Worm (Caenorhabditis elegans) whole organism, late embryonic: ENCODE measurements around the gene ZK1290.1.

Source experiments
- C08G9.2 ChIP-seq: sonication (generic microtip); optimal IDR thresholded peaks from 2 replicates; lab custom pipeline; 2016; ENCODE audit warnings: mild to moderate bottlenecking, missing genetic modification characterization, moderate library complexity, missing compliant biosample characterization
- K09A11.1 ChIP-seq: sonication (generic microtip); optimal IDR thresholded peaks from 2 replicates; lab custom pipeline; 2017; ENCODE audit warnings: antibody characterized with exemption, mild to moderate bottlenecking, missing genetic modification characterization, missing compliant biosample characterization; ENCODE audit not compliant: insufficient read depth
- ahr-1 ChIP-seq: sonication (generic microtip); optimal IDR thresholded peaks from 2 replicates; lab custom pipeline; 2016; ENCODE audit warnings: missing genetic modification characterization, missing compliant biosample characterization
- ceh-14 ChIP-seq: sonication (generic microtip); optimal IDR thresholded peaks from 2 replicates; lab custom pipeline; 2016; ENCODE audit warnings: missing genotype, missing genetic modification characterization, missing compliant biosample characterization
- ceh-18 ChIP-seq: sonication (generic microtip); optimal IDR thresholded peaks from 2 replicates; lab custom pipeline; 2016; ENCODE audit warnings: missing genetic modification characterization, missing compliant biosample characterization
- ceh-19 ChIP-seq: fragments of 200-800 bp; sonication (Bioruptor generic); optimal IDR thresholded peaks from 2 replicates; lab custom pipeline; 2018; ENCODE audit warnings: mild to moderate bottlenecking, missing genetic modification characterization, missing compliant biosample characterization
- ceh-22 ChIP-seq: sonication (generic microtip); optimal IDR thresholded peaks from 2 replicates; lab custom pipeline; 2017; ENCODE audit warnings: missing biosample characterization, missing genetic modification characterization
- ceh-24 ChIP-seq: sonication (generic microtip); optimal IDR thresholded peaks from 2 replicates; lab custom pipeline; 2016; ENCODE audit warnings: mild to moderate bottlenecking, missing genetic modification characterization, missing compliant biosample characterization
- ceh-34 ChIP-seq: sonication (generic microtip); optimal IDR thresholded peaks from 2 replicates; lab custom pipeline; 2016; ENCODE audit warnings: mild to moderate bottlenecking, missing genetic modification characterization, missing compliant biosample characterization
- dmd-4 ChIP-seq: sonication (generic microtip); optimal IDR thresholded peaks from 2 replicates; lab custom pipeline; 2016; ENCODE audit warnings: borderline replicate concordance, missing genetic modification characterization, missing compliant biosample characterization
- elt-2 ChIP-seq: sonication (generic microtip); optimal IDR thresholded peaks from 2 replicates; lab custom pipeline; 2016; ENCODE audit warnings: missing genetic modification reagents, missing genetic modification characterization, missing compliant biosample characterization
- elt-4 ChIP-seq: sonication (generic microtip); optimal IDR thresholded peaks from 2 replicates; lab custom pipeline; 2016; ENCODE audit warnings: missing genetic modification characterization, missing compliant biosample characterization
- ets-4 ChIP-seq: sonication (generic microtip); optimal IDR thresholded peaks from 2 replicates; lab custom pipeline; 2016; ENCODE audit warnings: missing genetic modification characterization, missing compliant biosample characterization
- fax-1 ChIP-seq: sonication (generic microtip); optimal IDR thresholded peaks from 2 replicates; lab custom pipeline; 2016; ENCODE audit warnings: missing genotype, missing genetic modification characterization, missing compliant biosample characterization
- hlh-13 ChIP-seq: fragments of 200-800 bp; sonication (Bioruptor generic); optimal IDR thresholded peaks from 2 replicates; lab custom pipeline; 2018; ENCODE audit warnings: mild to moderate bottlenecking, missing genetic modification characterization, missing compliant biosample characterization
- hlh-15 ChIP-seq: sonication (generic microtip); optimal IDR thresholded peaks from 2 replicates; lab custom pipeline; 2016; ENCODE audit warnings: missing genetic modification characterization, missing compliant biosample characterization
- hlh-8 ChIP-seq: sonication (generic microtip); optimal IDR thresholded peaks from 2 replicates; lab custom pipeline; 2016; ENCODE audit warnings: missing genotype, missing genetic modification characterization, missing compliant biosample characterization
- madf-2 ChIP-seq: sonication (generic microtip); optimal IDR thresholded peaks from 2 replicates; lab custom pipeline; 2017; ENCODE audit warnings: missing genetic modification characterization, missing compliant biosample characterization
- mec-3 ChIP-seq: sonication (generic microtip); optimal IDR thresholded peaks from 2 replicates; lab custom pipeline; 2016; ENCODE audit warnings: borderline replicate concordance, missing genetic modification characterization, missing compliant biosample characterization
- nhr-11 ChIP-seq: fragments of 150-350 bp; optimal IDR thresholded peaks from 2 replicates; lab custom pipeline; 2014; ENCODE audit warnings: missing biosample characterization, missing genetic modification characterization
- npax-4 ChIP-seq: sonication (generic microtip); optimal IDR thresholded peaks from 2 replicates; lab custom pipeline; 2016; ENCODE audit warnings: missing genetic modification characterization, missing compliant biosample characterization
- pag-3 ChIP-seq: sonication (generic microtip); optimal IDR thresholded peaks from 2 replicates; lab custom pipeline; 2016; ENCODE audit warnings: missing compliant biosample characterization, missing genetic modification characterization, borderline replicate concordance
- pha-2 ChIP-seq: sonication (generic microtip); optimal IDR thresholded peaks from 2 replicates; lab custom pipeline; 2017; ENCODE audit warnings: mild to moderate bottlenecking, missing genetic modification characterization, missing compliant biosample characterization
- pha-4 ChIP-seq: fragments of 150-350 bp; optimal IDR thresholded peaks from 2 replicates; lab custom pipeline; 2018; ENCODE audit warnings: missing biosample characterization, missing genetic modification reagents, missing genetic modification characterization
- pros-1 ChIP-seq: fragments of 150-350 bp; optimal IDR thresholded peaks from 2 replicates; lab custom pipeline; 2014; ENCODE audit warnings: missing biosample characterization, missing genetic modification reagents, missing genetic modification characterization
- rnt-1 ChIP-seq: sonication (generic microtip); optimal IDR thresholded peaks from 2 replicates; lab custom pipeline; 2016; ENCODE audit warnings: missing genetic modification characterization, missing compliant biosample characterization
- sox-2 ChIP-seq: fragments of 200-800 bp; sonication (Bioruptor generic); IDR thresholded peaks from 2 replicates; pipeline ENCODE4 v1.3.6; 2022; ENCODE audit warnings: missing genetic modification reagents, missing genetic modification characterization, missing compliant biosample characterization
- syd-9 ChIP-seq: sonication (generic microtip); optimal IDR thresholded peaks from 2 replicates; lab custom pipeline; 2016; ENCODE audit warnings: mild to moderate bottlenecking, missing genetic modification characterization, moderate library complexity, missing compliant biosample characterization
- tbx-2 ChIP-seq: sonication (generic microtip); optimal IDR thresholded peaks from 2 replicates; lab custom pipeline; 2016; ENCODE audit warnings: missing genetic modification characterization, missing compliant biosample characterization
- unc-3 ChIP-seq, 2 experiments: fragments of 200-800 bp in 1 of 2; sonication (Bioruptor generic) in 1 of 2; sonication (generic microtip) in 1 of 2; conservative IDR thresholded peaks in 1 of 2; optimal IDR thresholded peaks in 1 of 2; 2 replicates each; pipeline versions ENCODE4 v1.3.6 to Lab custom; 2016 to 2022; ENCODE audit warnings: missing compliant biosample characterization in 2 of 2, missing genetic modification characterization in 2 of 2, missing genetic modification reagents in 1 of 2
- unc-42 ChIP-seq: sonication (generic microtip); optimal IDR thresholded peaks from 2 replicates; lab custom pipeline; 2016; ENCODE audit warnings: missing genotype, missing genetic modification characterization, missing compliant biosample characterization
- unc-55 ChIP-seq: sonication (generic microtip); optimal IDR thresholded peaks from 2 replicates; lab custom pipeline; 2017; ENCODE audit warnings: missing biosample characterization, missing genetic modification reagents, missing genetic modification characterization
- unc-86 ChIP-seq: sonication (generic microtip); optimal IDR thresholded peaks from 2 replicates; lab custom pipeline; 2016; ENCODE audit warnings: missing genetic modification characterization, missing compliant biosample characterization
- ztf-16 ChIP-seq: sonication (generic microtip); optimal IDR thresholded peaks from 2 replicates; lab custom pipeline; 2017; ENCODE audit warnings: missing genetic modification characterization, missing compliant biosample characterization

Gene ZK1290.1

ce11 chrII:7553806-7554205 is 7.8 kb upstream of the ZK1290.1 start, which contains the start of gene ZK1290.10:
TSS of gene ZK1290.10 (minus strand) at chrII:7553906.
- no peak for TF ChIP-seq ceh-22 (tag; lab: Kevin White, UChicago)
- TF ChIP-seq fax-1 (tag; lab: Kevin White, UChicago), result no peak
- TF ChIP-seq unc-42 (tag; lab: Kevin White, UChicago), result no peak
- no peak for TF ChIP-seq ztf-16 (tag; lab: Kevin White, UChicago)
- no peak for TF ChIP-seq madf-2 (tag; lab: Kevin White, UChicago)
- TF ChIP-seq dmd-4 (tag; lab: Kevin White, UChicago), result no peak

ce11 chrII:7554716-7555247 is 6.8 kb upstream of the ZK1290.1 start:
- TF ChIP-seq elt-2 (peak; percentile 32), syd-9 (tag; lab: Kevin White, UChicago) (no peak)

- TF ChIP-seq hlh-13 (GFP tag; lab: Kevin White, UChicago), result no peak
- no peak for TF ChIP-seq ets-4 (tag; lab: Kevin White, UChicago)
- TF ChIP-seq pag-3, result no peak
- TF ChIP-seq npax-4, result no peak
- TF ChIP-seq ceh-24 (tag; lab: Kevin White, UChicago), result no peak
- no peak for TF ChIP-seq ceh-22 (tag; lab: Kevin White, UChicago)
- no peak for TF ChIP-seq rnt-1 (tag; lab: Kevin White, UChicago)
- TF ChIP-seq fax-1 (tag; lab: Kevin White, UChicago), result no peak
- TF ChIP-seq C08G9.2 (tag; lab: Kevin White, UChicago), result no peak
- no peak for TF ChIP-seq sox-2
- TF ChIP-seq pha-4 (tag; lab: Kevin White, UChicago), result no peak
- no peak for TF ChIP-seq ceh-19
- TF ChIP-seq ahr-1 (tag; lab: Kevin White, UChicago), result no peak
- TF ChIP-seq unc-86 (tag; lab: Kevin White, UChicago), result no peak
- TF ChIP-seq hlh-8, result no peak
Measured at ce11 chrII:7555454-7555853, 6.1 kb upstream of the ZK1290.1 start, which contains the start of gene ZK1290.14. TSS of gene ZK1290.14 (minus strand) at chrII:7555592.

DNA sequence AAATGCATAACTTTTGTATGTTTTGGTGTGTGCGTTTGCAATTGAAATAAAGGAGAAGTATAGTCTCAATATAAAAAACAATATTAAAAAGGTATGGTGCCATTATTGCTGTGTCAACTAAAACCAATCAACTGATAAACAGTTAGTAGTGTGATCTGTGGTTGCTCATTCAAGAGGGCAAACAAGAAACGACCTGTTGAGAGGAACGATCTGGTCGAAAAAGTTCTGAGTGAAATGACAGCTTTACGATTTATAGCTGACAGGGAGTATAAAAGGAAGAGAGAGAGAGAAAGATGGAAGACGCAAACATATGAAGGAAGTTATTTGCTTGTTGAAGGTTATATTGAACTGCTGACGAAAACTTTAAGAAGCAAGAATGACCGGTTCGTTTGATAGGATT is 3.6 kb upstream of the ZK1290.1 start:
- TF ChIP-seq dmd-4 (tag; lab: Kevin White, UChicago) (no peak), sox-2 (no peak), pros-1 (tag; lab: Kevin White, UChicago) (no peak), unc-55 (GFP tag; lab: Kevin White, UChicago) (no peak), ceh-34 (tag; lab: Kevin White, UChicago) (no peak), mec-3 (tag; lab: Kevin White, UChicago) (no peak), ahr-1 (tag; lab: Kevin White, UChicago) (no peak), unc-3 (GFP tag; conservative IDR thresholded peaks at IDR 0.05; lab: Robert Waterston, UW) (no peak), unc-3 (tag; optimal IDR thresholded peaks at IDR 0.05; lab: Kevin White, UChicago) (no peak), nhr-11 (tag; lab: Kevin White, UChicago) (no peak), K09A11.1 (no peak), hlh-8 (no peak), unc-42 (tag; lab: Kevin White, UChicago) (no peak), tbx-2 (no peak), ceh-14 (no peak)

DNA sequence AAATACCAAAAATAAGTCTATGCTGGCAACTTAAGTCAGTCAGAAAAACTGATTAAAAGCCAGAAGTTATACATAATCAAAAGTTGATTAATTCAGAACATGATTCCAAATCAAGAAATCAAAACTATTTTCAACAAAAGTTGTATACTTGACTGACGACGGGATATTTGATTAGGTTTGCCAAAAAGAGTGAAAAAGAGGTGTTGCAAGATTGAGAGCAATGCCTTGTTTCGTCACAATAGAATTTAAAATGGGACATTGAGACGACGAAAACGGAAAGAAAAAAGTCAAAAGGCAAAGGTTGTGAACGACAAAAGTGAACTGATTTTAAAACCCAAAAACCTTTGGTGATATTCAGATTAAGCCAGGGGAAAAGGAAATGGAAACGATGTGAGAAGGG is 2.7 kb upstream of the ZK1290.1 start:
- TF ChIP-seq unc-42 (tag; lab: Kevin White, UChicago), result peak; percentile 69
- TF ChIP-seq pha-2 (tag; lab: Kevin White, UChicago), result no peak
- no peak for TF ChIP-seq pha-4 (tag; lab: Kevin White, UChicago)
- no peak for TF ChIP-seq ahr-1 (tag; lab: Kevin White, UChicago)
- no peak for TF ChIP-seq hlh-15 (tag; lab: Kevin White, UChicago)
- no peak for TF ChIP-seq ceh-18 (tag; lab: Kevin White, UChicago)
- TF ChIP-seq ceh-22 (tag; lab: Kevin White, UChicago), result no peak
- no peak for TF ChIP-seq elt-4 (tag; lab: Kevin White, UChicago)
